Worm (Caenorhabditis elegans) whole organism, L4 larva: ENCODE results near the gene piga-1.
A peak's percentile ranks its signal among the peaks of the same experiment; 100 is the strongest.

ENCODE experiments used
- F44E2.7 ChIP-seq: fragments of 200-800 bp; sonication (Bioruptor generic); IDR thresholded peaks from 2 replicates; pipeline ENCODE4 v2.1.2; 2022; ENCODE audit warnings: missing genetic modification characterization, missing compliant biosample characterization
- R02D3.7 ChIP-seq: fragments of 150-350 bp; sonication (generic microtip); optimal IDR thresholded peaks from 3 replicates; lab custom pipeline; 2014; ENCODE audit warnings: missing biosample characterization, missing genetic modification characterization
- Y105C5A.15 ChIP-seq: fragments of 200-800 bp; sonication (Bioruptor generic); IDR thresholded peaks from 2 replicates; pipeline ENCODE4 v1.3.6; 2022; ENCODE audit warnings: missing genetic modification characterization, missing compliant biosample characterization
- Y5F2A.4 ChIP-seq: fragments of 200-800 bp; sonication (Bioruptor generic); optimal IDR thresholded peaks from 2 replicates; lab custom pipeline; 2018; ENCODE audit warnings: mild to moderate bottlenecking, missing genetic modification characterization, missing compliant biosample characterization
- ZK337.2 ChIP-seq: fragments of 200-800 bp; sonication (Bioruptor generic); IDR thresholded peaks from 2 replicates; pipeline ENCODE4 v1.3.6; 2022; ENCODE audit warnings: missing genetic modification reagents, missing genetic modification characterization, missing compliant biosample characterization
- ZK546.5 ChIP-seq, 2 experiments: sonication (generic microtip); optimal IDR thresholded peaks; 2 replicates each; lab custom pipeline; 2017; ENCODE audit warnings: missing biosample characterization in 2 of 2, missing genetic modification characterization in 2 of 2
- ama-1 ChIP-seq: fragments of 150-350 bp; optimal IDR thresholded peaks from 2 replicates; lab custom pipeline; 2014; ENCODE audit warnings: inconsistent platforms, mixed read lengths
- cey-2 ChIP-seq: sonication (generic microtip); optimal IDR thresholded peaks from 3 replicates; lab custom pipeline; 2017; ENCODE audit warnings: missing genetic modification characterization, mild to moderate bottlenecking, missing compliant biosample characterization, antibody characterized with exemption, borderline replicate concordance; ENCODE audit not compliant: insufficient read depth
- dmd-8 ChIP-seq: fragments of 200-800 bp; sonication (Bioruptor generic); IDR thresholded peaks from 2 replicates; pipeline ENCODE4 v1.3.6; 2022; ENCODE audit warnings: missing genetic modification characterization, missing compliant biosample characterization
- lin-13 ChIP-seq: fragments of 150-350 bp; optimal IDR thresholded peaks from 2 replicates; lab custom pipeline; 2014; ENCODE audit warnings: missing biosample characterization, missing genetic modification reagents, missing genetic modification characterization
- lin-15B ChIP-seq: fragments of 150-350 bp; sonication (generic microtip); optimal IDR thresholded peaks from 3 replicates; lab custom pipeline; 2014; ENCODE audit warnings: missing biosample characterization, missing genetic modification characterization
- lin-29 ChIP-seq: fragments of 200-800 bp; sonication (Bioruptor generic); IDR thresholded peaks from 2 replicates; pipeline ENCODE4 v1.3.6; 2022; ENCODE audit warnings: missing genetic modification reagents, missing genetic modification characterization, missing compliant biosample characterization
- lin-38 ChIP-seq: fragments of 200-800 bp; sonication (Bioruptor generic); IDR thresholded peaks from 2 replicates; pipeline ENCODE4 v1.3.6; 2022; ENCODE audit warnings: missing genetic modification reagents, missing genetic modification characterization, missing compliant biosample characterization
- madf-5 ChIP-seq, 2 experiments: fragments of 200-800 bp; sonication (Bioruptor generic); IDR thresholded peaks; 2 replicates each; pipeline ENCODE4 v1.3.6; 2022; ENCODE audit warnings: missing compliant biosample characterization in 2 of 2, missing genetic modification characterization in 2 of 2
- madf-9 ChIP-seq: fragments of 200-800 bp; sonication (Bioruptor generic); conservative IDR thresholded peaks from 2 replicates; pipeline ENCODE4 v1.3.6; 2022; ENCODE audit warnings: missing genetic modification reagents, missing genetic modification characterization, missing compliant biosample characterization
- mes-2 ChIP-seq: sonication (generic microtip); optimal IDR thresholded peaks from 2 replicates; lab custom pipeline; 2016; ENCODE audit warnings: missing genotype, mild to moderate bottlenecking, missing genetic modification characterization, missing compliant biosample characterization; ENCODE audit not compliant: poor library complexity, severe bottlenecking
- nhr-102 ChIP-seq: sonication (generic microtip); optimal IDR thresholded peaks from 2 replicates; lab custom pipeline; 2016; ENCODE audit warnings: mild to moderate bottlenecking, missing genetic modification characterization, moderate library complexity, missing compliant biosample characterization
- nhr-111 ChIP-seq: fragments of 200-800 bp; sonication (Bioruptor generic); optimal IDR thresholded peaks from 2 replicates; lab custom pipeline; 2018; ENCODE audit warnings: mild to moderate bottlenecking, missing genetic modification characterization, missing compliant biosample characterization
- nhr-28 ChIP-seq: fragments of 150-350 bp; optimal IDR thresholded peaks from 2 replicates; lab custom pipeline; 2014; ENCODE audit warnings: missing biosample characterization, missing genetic modification characterization
- nhr-42 ChIP-seq: fragments of 200-800 bp; sonication (Bioruptor generic); IDR thresholded peaks from 2 replicates; pipeline ENCODE4 v1.3.6; 2022; ENCODE audit warnings: missing genetic modification characterization, missing compliant biosample characterization
- nhr-48 ChIP-seq: sonication (generic microtip); optimal IDR thresholded peaks from 2 replicates; lab custom pipeline; 2016; ENCODE audit warnings: mild to moderate bottlenecking, missing genetic modification characterization, missing compliant biosample characterization
- nhr-76 ChIP-seq: fragments of 150-350 bp; optimal IDR thresholded peaks from 2 replicates; lab custom pipeline; 2014; ENCODE audit warnings: missing biosample characterization, missing genetic modification characterization
- nhr-77 ChIP-seq: fragments of 150-350 bp; optimal IDR thresholded peaks from 2 replicates; lab custom pipeline; 2014; ENCODE audit warnings: missing biosample characterization, missing genetic modification characterization
- php-3 ChIP-seq: fragments of 200-800 bp; sonication (Bioruptor generic); IDR thresholded peaks from 2 replicates; pipeline ENCODE4 v1.3.6; 2022; ENCODE audit warnings: missing genetic modification reagents, missing genetic modification characterization, missing compliant biosample characterization
- skn-1 ChIP-seq: fragments of 150-350 bp; optimal IDR thresholded peaks from 2 replicates; lab custom pipeline; 2014; ENCODE audit warnings: missing biosample characterization, missing genetic modification characterization
- spr-1 ChIP-seq: sonication (generic microtip); optimal IDR thresholded peaks from 2 replicates; lab custom pipeline; 2016; ENCODE audit warnings: mild to moderate bottlenecking, missing genetic modification characterization, missing compliant biosample characterization
- unc-39 ChIP-seq: sonication (generic microtip); optimal IDR thresholded peaks from 2 replicates; lab custom pipeline; 2017; ENCODE audit warnings: missing biosample characterization, missing genetic modification characterization
- unc-62 ChIP-seq, 3 experiments: fragments of 150-350 bp in 1 of 3; sonication (generic microtip); optimal IDR thresholded peaks in 2 of 3; peaks in 1 of 3; 1 replicate in 1 of 3; 2 replicates in 2 of 3; lab custom pipeline; 2014 to 2017; ENCODE audit warnings: missing biosample characterization in 3 of 3, missing genetic modification characterization in 3 of 3, missing genetic modification reagents in 3 of 3, missing genotype in 1 of 3
- zag-1 ChIP-seq: fragments of 150-350 bp; optimal IDR thresholded peaks from 2 replicates; lab custom pipeline; 2014; ENCODE audit warnings: missing biosample characterization, missing genetic modification characterization
- zfp-2 ChIP-seq: sonication (generic microtip); optimal IDR thresholded peaks from 2 replicates; lab custom pipeline; 2016; ENCODE audit warnings: mild to moderate bottlenecking, missing genetic modification characterization, missing compliant biosample characterization

The piga-1 gene

ce11 chrII:8625163-8625562 lies 36.3 kb downstream of the piga-1 start, which contains the start of gene sptf-2 (continued):
- no peak for TF ChIP-seq cey-2 (tag; lab: Kevin White, UChicago)
- TF ChIP-seq ZK337.2 = no peak
- TF ChIP-seq nhr-111 (GFP tag; lab: Kevin White, UChicago) = no peak
- no peak for TF ChIP-seq dmd-8 (GFP tag; lab: Robert Waterston, UW)
- no peak for TF ChIP-seq lin-29 (GFP tag; lab: Robert Waterston, UW)
- TF ChIP-seq lin-38 = no peak

DNA sequence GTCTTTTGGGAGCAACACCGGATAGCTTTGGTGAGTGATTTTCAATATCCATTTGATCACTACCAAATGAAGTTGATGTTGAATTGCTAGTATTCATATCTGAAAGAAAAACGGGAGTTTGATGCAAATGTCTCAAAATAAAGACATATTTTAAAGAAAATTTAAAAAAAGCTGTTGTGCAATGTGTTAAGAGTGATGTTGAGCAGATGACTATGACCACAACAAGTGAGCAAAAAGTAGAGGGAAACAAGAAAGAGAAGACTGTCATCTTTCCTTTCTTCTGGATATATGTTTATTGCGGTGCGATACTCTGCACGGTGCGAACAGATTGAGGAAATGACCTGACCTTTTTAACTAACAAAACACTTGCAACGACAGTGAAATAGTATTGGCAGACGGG lies 38.1 kb downstream of the piga-1 start, which contains the start of gene T22C8.4:
Gene T22C8.4 (minus strand): TSS at position 101 of the 400 bp plus-strand sequence.
- no peak for TF ChIP-seq F44E2.7

ce11 chrII:8621883-8622282 lies 39.6 kb downstream of the piga-1 start, which contains the start of gene T22C8.3:
TSS of gene T22C8.3 (minus strand) at chrII:8621983.
- TF ChIP-seq nhr-28 (peak; percentile 14), mes-2 (tag; lab: Kevin White, UChicago) (no peak)
- TF ChIP-seq, all 104 proteins: peak for 1

DNA sequence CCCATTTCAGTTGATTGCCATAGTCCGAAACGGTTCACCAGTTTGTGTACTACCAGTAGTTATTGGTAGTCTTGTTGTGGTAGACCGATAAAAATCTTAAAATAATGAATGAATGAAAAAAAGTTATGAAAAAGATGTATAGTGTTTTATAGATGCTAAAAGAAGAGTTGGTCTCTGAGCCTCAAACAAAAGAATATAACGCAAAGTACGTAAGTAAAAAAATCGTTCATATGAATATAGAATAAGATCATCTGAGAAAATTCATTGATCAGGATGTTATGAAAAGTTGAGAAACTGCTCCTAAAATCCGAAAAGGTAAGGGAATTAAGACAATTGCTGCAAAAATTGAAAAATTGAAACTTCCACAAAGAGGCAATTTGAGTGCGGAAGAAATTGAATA lies 44.0 kb downstream of the piga-1 start, which contains the start of gene chhy-1:
Gene chhy-1 (minus strand): TSS at position 101 of the 400 bp plus-strand sequence.
- TF ChIP-seq Y5F2A.4 (GFP tag; lab: Kevin White, UChicago) (no peak), zag-1 (tag; lab: Kevin White, UChicago) (no peak), nhr-76 (tag; lab: Kevin White, UChicago) (no peak)

DNA sequence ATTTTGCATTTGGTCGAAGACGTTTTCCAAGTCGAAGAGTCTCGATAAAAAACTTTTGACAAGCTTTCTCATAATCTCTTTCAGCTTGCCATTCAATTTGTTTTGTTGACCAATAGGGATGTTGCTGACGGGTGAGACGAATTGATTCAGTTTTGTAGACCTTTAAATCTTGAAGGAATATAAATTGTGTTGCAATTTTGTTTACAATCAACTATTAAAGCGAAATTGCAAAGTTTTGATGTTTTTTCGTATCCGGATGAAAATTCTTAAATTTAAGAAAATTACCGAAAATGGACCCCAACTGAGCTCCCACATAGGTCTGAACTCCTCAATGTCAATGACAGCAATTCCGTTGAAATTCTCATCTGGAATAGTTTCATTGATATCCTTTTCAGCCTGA lies 45.4 kb downstream of the piga-1 start:
- no peak for TF ChIP-seq nhr-42 (GFP tag; lab: Robert Waterston, UW)
- TF ChIP-seq unc-62 (GFP tag; optimal IDR thresholded peaks at IDR 0.05 in 1 of 2; lab: Kevin White, UChicago) = peak in 1 of 2 experiments; percentile 91
- no peak for TF ChIP-seq unc-62 (tag; optimal IDR thresholded peaks at IDR 0.05; lab: Kevin White, UChicago)

DNA sequence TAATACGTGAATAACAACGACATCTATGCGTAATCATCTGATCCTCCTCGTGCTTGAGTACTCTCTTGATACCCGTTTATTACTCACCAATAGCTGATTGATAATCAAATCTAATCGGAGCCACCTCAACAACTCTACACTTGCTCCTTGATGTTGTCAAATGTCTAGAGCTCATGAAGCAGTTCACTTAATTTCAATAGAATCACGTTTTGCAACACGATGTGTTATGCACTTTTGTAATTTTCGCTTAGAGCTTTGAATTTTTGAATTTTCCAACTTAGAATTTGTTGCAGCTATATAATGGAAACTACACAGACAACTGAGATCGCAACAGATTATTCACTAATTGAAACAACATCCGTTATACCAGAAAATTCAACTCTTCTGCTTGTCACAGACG lies 49.0 kb downstream of the piga-1 start, which contains the start of gene T22C8.1:
Gene T22C8.1 (plus strand): TSS at position 301 of the 400 bp plus-strand sequence.
- TF ChIP-seq nhr-77 (tag; lab: Kevin White, UChicago) (no peak), ZK546.5 (tag; optimal IDR thresholded peaks at IDR 0.05; lab: Kevin White, UChicago) (no peak), madf-9 (GFP tag; lab: Robert Waterston, UW) (no peak), unc-39 (tag; lab: Kevin White, UChicago) (no peak), lin-13 (GFP tag; lab: Kevin White, UChicago) (no peak), nhr-42 (GFP tag; lab: Robert Waterston, UW) (no peak), nhr-28 (no peak), nhr-48 (tag; lab: Kevin White, UChicago) (no peak), nhr-102 (tag; lab: Kevin White, UChicago) (no peak), zfp-2 (tag; lab: Kevin White, UChicago) (no peak), spr-1 (no peak), lin-15B (no peak), Y105C5A.15 (no peak), ama-1 (lab: Kevin White, UChicago) (no peak), skn-1 (tag; lab: Kevin White, UChicago) (no peak), madf-5 (GFP tag; IDR thresholded peaks at IDR 0.05; lab: Robert Waterston, UW) (no peak), dmd-8 (GFP tag; lab: Robert Waterston, UW) (no peak), php-3 (GFP tag; lab: Robert Waterston, UW) (no peak)
- TF ChIP-seq, all 104 proteins: peak for 0

DNA sequence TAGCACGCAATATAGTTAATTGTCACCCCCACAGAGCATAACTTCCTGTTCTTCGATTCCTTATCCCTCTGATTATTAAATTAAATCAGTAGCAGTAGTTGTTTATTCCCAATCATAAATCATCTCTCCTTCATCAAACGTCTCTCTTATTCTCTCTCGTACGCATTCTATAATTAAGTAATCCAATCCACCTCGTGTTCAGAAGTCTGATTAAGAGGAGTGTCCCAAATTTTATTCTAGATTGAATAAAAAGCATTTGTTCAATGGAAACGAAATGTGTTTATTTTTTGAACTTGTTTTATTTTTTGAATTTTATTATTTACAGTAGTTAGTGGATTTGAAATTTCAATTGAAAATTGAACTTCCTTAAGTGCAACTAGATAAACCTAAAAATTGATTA lies 50.2 kb downstream of the piga-1 start:
- TF ChIP-seq R02D3.7 (tag; lab: Kevin White, UChicago) (no peak), skn-1 (tag; lab: Kevin White, UChicago) (no peak)
- TF ChIP-seq, all 104 proteins: peak for 0
